Fruit fly (Drosophila melanogaster): ENCODE measurements around the gene CG32269.

The CG32269 gene

dm6 chr3L:3198447-3199402, 10.1 kb downstream of the CG32269 start, which contains the start of the genes CG32276 and gry (continued):
- TF ChIP-seq crp (GFP tag; optimal IDR thresholded peaks at IDR 0.05): peak in 1 of 2 experiments; percentile 60
- TF ChIP-seq CG2202 (tag; optimal IDR thresholded peaks at IDR 0.05): peak; percentile 56
- peak; percentile 62 for TF ChIP-seq stc (GFP tag; IDR thresholded peaks at IDR 0.05)
- TF ChIP-seq ERR (GFP tag; optimal IDR thresholded peaks at IDR 0.05): peak; percentile 48
- peak; percentile 83 for TF ChIP-seq ftz-f1 (GFP tag; optimal IDR thresholded peaks at IDR 0.05)
- TF ChIP-seq ssp (GFP tag; IDR thresholded peaks at IDR 0.05): peak; percentile 46
- peak; percentile 87 for TF ChIP-seq Sry-β (GFP tag; optimal IDR thresholded peaks at IDR 0.05)
- TF ChIP-seq sens (GFP tag): peak; percentile 94
- TF ChIP-seq Opbp (GFP tag; IDR thresholded peaks at IDR 0.05; ENCODE audit: partially characterized antibody): no peak
- peak; percentile 53 for TF ChIP-seq CG3838 (GFP tag; optimal IDR thresholded peaks at IDR 0.05)
- peak; percentile 71 for TF ChIP-seq her (GFP tag; optimal IDR thresholded peaks at IDR 0.05)
- TF ChIP-seq CG5180 (GFP tag; optimal IDR thresholded peaks at IDR 0.05): no peak
- no peak for TF ChIP-seq Neu2 (GFP tag; optimal IDR thresholded peaks at IDR 0.05; ENCODE audit: borderline replicate concordance)
- TF ChIP-seq vnd (GFP tag; IDR thresholded peaks at IDR 0.05; ENCODE audit: partially characterized antibody): no peak
- TF ChIP-seq ham (GFP tag; IDR thresholded peaks at IDR 0.05): no peak
- no peak for TF ChIP-seq CG10274 (GFP tag; optimal IDR thresholded peaks at IDR 0.05)
- TF ChIP-seq eve (GFP tag; optimal IDR thresholded peaks at IDR 0.05): no peak
- TF ChIP-seq E2f1 (GFP tag; IDR thresholded peaks at IDR 0.05): peak; percentile 53
- TF ChIP-seq en (GFP tag; optimal IDR thresholded peaks at IDR 0.05): peak; percentile 53
- TF ChIP-seq NfI (GFP tag; optimal IDR thresholded peaks at IDR 0.05): peak; percentile 73
- no peak for TF ChIP-seq zen2 (GFP tag; IDR thresholded peaks at IDR 0.05; ENCODE audit: partially characterized antibody)
- no peak for TF ChIP-seq jing (GFP tag; optimal IDR thresholded peaks at IDR 0.05)
- TF ChIP-seq vvl (GFP tag; IDR thresholded peaks at IDR 0.05): peak; percentile 82
- TF ChIP-seq CG30020 (tag; optimal IDR thresholded peaks at IDR 0.05): peak; percentile 78
- no peak for TF ChIP-seq GATAe (GFP tag; conservative IDR thresholded peaks at IDR 0.05)
- TF ChIP-seq nerfin-2 (GFP tag; IDR thresholded peaks at IDR 0.05; ENCODE audit: partially characterized antibody): no peak
- peak; percentile 86 for TF ChIP-seq Side (GFP tag; optimal IDR thresholded peaks at IDR 0.05)
- no peak for TF ChIP-seq CG31441 (GFP tag; IDR thresholded peaks at IDR 0.05)
- peak; percentile 77 for TF ChIP-seq Ptx1 (GFP tag; IDR thresholded peaks at IDR 0.05)
- TF ChIP-seq pum (GFP tag; optimal IDR thresholded peaks at IDR 0.05): peak; percentile 79
- peak; percentile 82 for TF ChIP-seq CG8944 (GFP tag; optimal IDR thresholded peaks at IDR 0.05)
- no peak for TF ChIP-seq Doc3 (GFP tag; IDR thresholded peaks at IDR 0.05; ENCODE audit: partially characterized antibody)
- TF ChIP-seq bbx (GFP tag; IDR thresholded peaks at IDR 0.05; ENCODE audit: partially characterized antibody): no peak
- TF ChIP-seq chn (GFP tag; optimal IDR thresholded peaks at IDR 0.05): peak; percentile 77
- no peak for TF ChIP-seq Kr (GFP tag; optimal IDR thresholded peaks at IDR 0.05)
- peak; percentile 71 for TF ChIP-seq CG7786 (GFP tag; optimal IDR thresholded peaks at IDR 0.05)
- TF ChIP-seq Xbp1 (GFP tag; optimal IDR thresholded peaks at IDR 0.05): peak; percentile 96
- TF ChIP-seq YL-1 (GFP tag; optimal IDR thresholded peaks at IDR 0.05): peak; percentile 93
- peak; percentile 83 for TF ChIP-seq kay (GFP tag; optimal IDR thresholded peaks at IDR 0.05)
- peak; percentile 62 for TF ChIP-seq Poxn (GFP tag; IDR thresholded peaks at IDR 0.05)
- TF ChIP-seq cwo (GFP tag; optimal IDR thresholded peaks at IDR 0.05): peak; percentile 61
- peak; percentile 26 for TF ChIP-seq CG10565 (GFP tag; optimal IDR thresholded peaks at IDR 0.05)
- TF ChIP-seq CG9876 (GFP tag; optimal IDR thresholded peaks at IDR 0.05): peak; percentile 55
- TF ChIP-seq CG7928 (GFP tag; optimal IDR thresholded peaks at IDR 0.05): peak; percentile 99
- TF ChIP-seq CG11504 (tag; optimal IDR thresholded peaks at IDR 0.05): no peak
- TF ChIP-seq CG11398 (GFP tag; optimal IDR thresholded peaks at IDR 0.05): no peak
- TF ChIP-seq shn (GFP tag; optimal IDR thresholded peaks at IDR 0.05): peak; percentile 65
- TF ChIP-seq CG4360 (GFP tag; IDR thresholded peaks at IDR 0.05): peak; percentile 55; the same call in 1 of the 2 replicates
